Worm (Caenorhabditis elegans): Measurements from ENCODE around the gene hum-4.

Gene hum-4

ce11 chrX:11465215-11465614, 31.8 kb upstream of the hum-4 start, which contains the start of gene lin-14 (continued):
- TF ChIP-seq nhr-12 (tag; optimal IDR thresholded peaks at IDR 0.05) (no peak), sem-4 (tag; optimal IDR thresholded peaks at IDR 0.05) (peak; percentile 48), lin-13 (GFP tag; optimal IDR thresholded peaks at IDR 0.05) (peak; percentile 43), dmd-4 (tag; optimal IDR thresholded peaks at IDR 0.05) (no peak), zag-1 (tag; optimal IDR thresholded peaks at IDR 0.05) (peak; percentile 60)

ce11 chrX:11464271-11465103, 31.1 kb upstream of the hum-4 start:
- TF ChIP-seq nhr-10 (tag; optimal IDR thresholded peaks at IDR 0.05) (no peak), blmp-1 (tag; optimal IDR thresholded peaks at IDR 0.05; ENCODE audit: insufficient read depth) (no peak), ama-1 (optimal IDR thresholded peaks at IDR 0.05) (no peak), nhr-12 (tag; optimal IDR thresholded peaks at IDR 0.05) (no peak), aly-2 (tag; optimal IDR thresholded peaks at IDR 0.05) (no peak), fos-1 (tag; optimal IDR thresholded peaks at IDR 0.05) (peak; percentile 90), lsy-2 (tag; optimal IDR thresholded peaks at IDR 0.05) (peak in 1 of 2 experiments; percentile 63), ztf-1 (GFP tag; conservative IDR thresholded peaks at IDR 0.05) (no peak), ceh-82 (tag; optimal IDR thresholded peaks at IDR 0.05) (no peak), sem-4 (tag; optimal IDR thresholded peaks at IDR 0.05) (no peak), skn-1 (tag; optimal IDR thresholded peaks at IDR 0.05) (no peak), ceh-16 (tag; optimal IDR thresholded peaks at IDR 0.05) (no peak), Y55F3AM.14 (GFP tag; optimal IDR thresholded peaks at IDR 0.05) (no peak), alr-1 (tag; optimal IDR thresholded peaks at IDR 0.05) (no peak), ztf-4 (tag; optimal IDR thresholded peaks at IDR 0.05) (no peak), gmeb-1 (tag; optimal IDR thresholded peaks at IDR 0.05) (peak; percentile 9), sma-3 (GFP tag; optimal IDR thresholded peaks at IDR 0.05) (no peak), unc-55 (GFP tag; optimal IDR thresholded peaks at IDR 0.05) (peak; percentile 81), R02D3.7 (tag; optimal IDR thresholded peaks at IDR 0.05) (no peak), mdl-1 (tag; optimal IDR thresholded peaks at IDR 0.05) (peak in 1 of 2 experiments; percentile 66), egl-27 (tag; optimal IDR thresholded peaks at IDR 0.05) (no peak), dmd-4 (tag; optimal IDR thresholded peaks at IDR 0.05) (no peak), mbf-1 (tag; optimal IDR thresholded peaks at IDR 0.05) (no peak), nhr-77 (tag; optimal IDR thresholded peaks at IDR 0.05) (no peak), unc-39 (tag; optimal IDR thresholded peaks at IDR 0.05) (no peak), nhr-6 (tag; optimal IDR thresholded peaks at IDR 0.05) (peak; percentile 57), crh-2 (tag; optimal IDR thresholded peaks at IDR 0.05) (no peak), C34F6.9 (tag; optimal IDR thresholded peaks at IDR 0.05) (peak; percentile 59), peb-1 (tag; optimal IDR thresholded peaks at IDR 0.05) (no peak), mab-5 (tag; optimal IDR thresholded peaks at IDR 0.05) (peak; percentile 77), sma-9 (GFP tag; optimal IDR thresholded peaks at IDR 0.05) (peak; percentile 58), sma-9 (tag; optimal IDR thresholded peaks at IDR 0.05) (no peak), lin-39 (tag; optimal IDR thresholded peaks at IDR 0.05) (no peak), nhr-11 (tag; optimal IDR thresholded peaks at IDR 0.05) (no peak), nhr-23 (tag; optimal IDR thresholded peaks at IDR 0.05) (no peak), nhr-25 (tag; optimal IDR thresholded peaks at IDR 0.05) (no peak), lin-13 (GFP tag; optimal IDR thresholded peaks at IDR 0.05) (no peak), lin-11 (tag; optimal IDR thresholded peaks at IDR 0.05) (no peak), nhr-21 (tag; optimal IDR thresholded peaks at IDR 0.05) (no peak), nhr-237 (tag; optimal IDR thresholded peaks at IDR 0.05) (no peak), ZK546.5 (tag; optimal IDR thresholded peaks at IDR 0.05) (no peak), unc-62 (GFP tag; optimal IDR thresholded peaks at IDR 0.05) (no peak), elt-1 (tag; optimal IDR thresholded peaks at IDR 0.05) (no peak), F13H6.1 (tag; optimal IDR thresholded peaks at IDR 0.05) (peak; percentile 62), snpc-4 (tag; optimal IDR thresholded peaks at IDR 0.05) (peak; percentile 52), elt-3 (tag; optimal IDR thresholded peaks at IDR 0.05) (no peak), ztf-11 (tag; optimal IDR thresholded peaks at IDR 0.05) (no peak), zag-1 (tag; optimal IDR thresholded peaks at IDR 0.05) (peak; percentile 37), nhr-129 (tag; optimal IDR thresholded peaks at IDR 0.05) (peak; percentile 60)

All from whole organism, L2 larva.